Fruit fly (Drosophila melanogaster) whole organism: ENCODE results near the gene Ttc19.

Experiments
- CG8478 ChIP-seq: fragments of >200 bp; optimal IDR thresholded peaks from 2 replicates; lab custom pipeline; 2018; ENCODE audit warnings: inconsistent platforms
- Dll ChIP-seq: fragments of >200 bp; optimal IDR thresholded peaks from 2 replicates; lab custom pipeline; 2017
- EcR ChIP-seq, 2 experiments: fragments of >200 bp; optimal IDR thresholded peaks; 2 replicates each; lab custom pipeline; 2017; ENCODE audit warnings: missing biosample characterization in 2 of 2, missing genetic modification characterization in 2 of 2, missing genetic modification reagents in 2 of 2
- pan ChIP-seq: fragments of >200 bp; optimal IDR thresholded peaks from 2 replicates; lab custom pipeline; 2017
- psq ChIP-seq: fragments of >200 bp; optimal IDR thresholded peaks from 2 replicates; lab custom pipeline; 2017
- usp ChIP-seq: fragments of >200 bp; optimal IDR thresholded peaks from 2 replicates; lab custom pipeline; 2017; ENCODE audit warnings: missing biosample characterization, missing genetic modification characterization, mixed read lengths

The Ttc19 gene

dm6 chr2L:19064706-19065105, 19.8 kb upstream of the Ttc19 start, which contains the start of gene CG17343:
CG17343 (plus strand) TSS chr2L:19064929.
- TF ChIP-seq pan (lab: Kevin White, UChicago): no peak
- TF ChIP-seq Dll (lab: Kevin White, UChicago): no peak
- TF ChIP-seq EcR (GFP tag; optimal IDR thresholded peaks at IDR 0.05; lab: Kevin White, UChicago): no peak
- TF ChIP-seq CG8478 (lab: Kevin White, UChicago): no peak

dm6 chr2L:19063090-19063692, 18.2 kb upstream of the Ttc19 start, which contains the start of gene Dus4:
Dus4 (plus strand) TSS chr2L:19063295.
- TF ChIP-seq CG8478 (lab: Kevin White, UChicago) (no peak), EcR (GFP tag; optimal IDR thresholded peaks at IDR 0.05; lab: Kevin White, UChicago) (no peak), psq (lab: Kevin White, UChicago) (no peak), Dll (lab: Kevin White, UChicago) (no peak), pan (lab: Kevin White, UChicago) (no peak), usp (GFP tag; lab: Kevin White, UChicago) (no peak)

- no peak for TF ChIP-seq Dll (lab: Kevin White, UChicago)
- no peak for TF ChIP-seq psq (lab: Kevin White, UChicago)
- no peak for TF ChIP-seq pan (lab: Kevin White, UChicago)
- no peak for TF ChIP-seq EcR (GFP tag; optimal IDR thresholded peaks at IDR 0.05; lab: Kevin White, UChicago)
- TF ChIP-seq usp (GFP tag; lab: Kevin White, UChicago): no peak
- no peak for TF ChIP-seq CG8478 (lab: Kevin White, UChicago)
Measured at dm6 chr2L:19058916-19059315, 14.0 kb upstream of the Ttc19 start, which contains the start of gene Phlpp. Phlpp (plus strand) TSS chr2L:19059129.

- TF ChIP-seq psq (lab: Kevin White, UChicago) (no peak), EcR (GFP tag; optimal IDR thresholded peaks at IDR 0.05; lab: Kevin White, UChicago) (no peak), usp (GFP tag; lab: Kevin White, UChicago) (no peak), pan (lab: Kevin White, UChicago) (no peak), CG8478 (lab: Kevin White, UChicago) (no peak), Dll (lab: Kevin White, UChicago) (no peak)
Measured at dm6 chr2L:19057799-19058198, 12.9 kb upstream of the Ttc19 start.

- TF ChIP-seq pan (lab: Kevin White, UChicago) (no peak), usp (GFP tag; lab: Kevin White, UChicago) (no peak), Dll (lab: Kevin White, UChicago) (no peak), EcR (GFP tag; optimal IDR thresholded peaks at IDR 0.05; lab: Kevin White, UChicago) (no peak), CG8478 (lab: Kevin White, UChicago) (no peak), psq (lab: Kevin White, UChicago) (no peak)
Measured at dm6 chr2L:19054516-19054887, 9.6 kb upstream of the Ttc19 start.

dm6 chr2L:19053860-19054515, 9.0 kb upstream of the Ttc19 start, which contains the start of gene CG10492:
CG10492 (plus strand) TSS chr2L:19054078.
- TF ChIP-seq Dll (lab: Kevin White, UChicago) (no peak), CG8478 (lab: Kevin White, UChicago) (no peak), EcR (GFP tag; optimal IDR thresholded peaks at IDR 0.05; lab: Kevin White, UChicago) (no peak), psq (lab: Kevin White, UChicago) (no peak), pan (lab: Kevin White, UChicago) (no peak), usp (GFP tag; lab: Kevin White, UChicago) (no peak)

- TF ChIP-seq CG8478 (lab: Kevin White, UChicago) (no peak), usp (GFP tag; lab: Kevin White, UChicago) (no peak), EcR (GFP tag; optimal IDR thresholded peaks at IDR 0.05; lab: Kevin White, UChicago) (no peak), psq (lab: Kevin White, UChicago) (no peak), pan (lab: Kevin White, UChicago) (no peak), Dll (lab: Kevin White, UChicago) (no peak)
Measured at dm6 chr2L:19051534-19052100, 6.7 kb upstream of the Ttc19 start, which contains the start of gene Rpn3. Rpn3 (plus strand) TSS chr2L:19051790.

dm6 chr2L:19048912-19049311, 4.0 kb upstream of the Ttc19 start, which contains the start of gene CG10470:
CG10470 (plus strand) TSS chr2L:19049076.
- TF ChIP-seq usp (GFP tag; lab: Kevin White, UChicago): no peak
- TF ChIP-seq CG8478 (lab: Kevin White, UChicago): no peak
- TF ChIP-seq EcR (GFP tag; optimal IDR thresholded peaks at IDR 0.05; lab: Kevin White, UChicago): no peak
- no peak for TF ChIP-seq Dll (lab: Kevin White, UChicago)
- TF ChIP-seq psq (lab: Kevin White, UChicago): no peak
- no peak for TF ChIP-seq pan (lab: Kevin White, UChicago)

- TF ChIP-seq CG8478 (lab: Kevin White, UChicago) (no peak), usp (GFP tag; lab: Kevin White, UChicago) (no peak), EcR (GFP tag; optimal IDR thresholded peaks at IDR 0.05; lab: Kevin White, UChicago) (no peak), pan (lab: Kevin White, UChicago) (no peak), Dll (lab: Kevin White, UChicago) (no peak), psq (lab: Kevin White, UChicago) (no peak)
Measured at dm6 chr2L:19041590-19041989, 3.4 kb downstream of the Ttc19 start, which contains the start of gene Catsup. Catsup (plus strand) TSS chr2L:19041862.

dm6 chr2L:19037455-19037854, 7.5 kb downstream of the Ttc19 start:
- no peak for TF ChIP-seq usp (GFP tag; lab: Kevin White, UChicago)
- TF ChIP-seq psq (lab: Kevin White, UChicago): no peak
- no peak for TF ChIP-seq CG8478 (lab: Kevin White, UChicago)
- TF ChIP-seq pan (lab: Kevin White, UChicago): no peak
- no peak for TF ChIP-seq EcR (GFP tag; optimal IDR thresholded peaks at IDR 0.05; lab: Kevin White, UChicago)
- no peak for TF ChIP-seq Dll (lab: Kevin White, UChicago)
